Fruit fly (Drosophila melanogaster): Measurements from ENCODE around the gene mys.

Gene mys

DNA sequence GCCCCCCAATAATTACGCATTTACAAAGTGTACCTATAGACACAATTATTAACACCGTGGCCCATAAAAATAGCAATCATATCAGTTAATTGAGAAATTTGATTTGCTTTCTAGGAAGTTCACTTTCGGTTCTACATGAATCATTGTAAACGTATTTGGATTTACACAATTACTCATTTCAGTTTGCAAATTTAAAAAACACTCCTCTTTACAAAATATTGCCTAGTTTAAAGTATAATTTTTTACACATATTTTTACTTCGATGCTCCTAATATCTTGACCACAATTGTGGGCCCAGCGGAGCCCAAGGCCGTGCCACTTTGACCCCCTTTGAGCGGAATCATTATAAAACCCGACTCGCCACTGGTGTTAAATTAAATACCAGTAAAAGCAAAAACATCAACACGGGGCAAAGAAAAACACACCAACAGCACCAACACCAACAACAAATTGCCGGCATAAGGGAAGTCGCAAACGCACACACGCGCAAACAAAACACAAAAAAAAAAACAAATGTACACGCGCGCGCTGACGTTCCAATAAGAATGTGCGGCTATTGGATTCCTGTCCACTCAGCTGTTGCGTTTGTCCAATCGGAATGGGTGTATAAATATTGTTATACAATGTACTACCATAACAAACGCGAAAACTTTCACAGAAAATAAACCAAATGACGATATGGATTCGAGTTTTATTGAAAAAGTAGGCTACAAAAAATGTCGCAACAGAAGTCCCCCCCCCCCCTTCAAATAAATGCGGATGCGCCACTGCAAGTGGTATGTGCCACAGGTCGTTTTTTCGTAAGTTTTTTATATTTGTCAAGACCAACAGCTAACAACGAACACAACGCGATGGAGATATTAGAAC is 53.3 kb downstream of the mys start (continued):
- TF ChIP-seq CG18262 (tag; optimal IDR thresholded peaks at IDR 0.05) (peak; percentile 55), CG5180 (GFP tag; optimal IDR thresholded peaks at IDR 0.05) (peak; percentile 35), gem (tag; optimal IDR thresholded peaks at IDR 0.05) (peak; percentile 82), BtbVII (GFP tag; optimal IDR thresholded peaks at IDR 0.05) (peak; percentile 79), CG11247 (GFP tag; IDR thresholded peaks at IDR 0.05) (0 out of 2 replicates have a peak, but pooled peaks have one; percentile 32), CG34224 (GFP tag; IDR thresholded peaks at IDR 0.05; ENCODE audit: partially characterized antibody) (no peak), CG12236 (GFP tag; optimal IDR thresholded peaks at IDR 0.05) (no peak), so (GFP tag; IDR thresholded peaks at IDR 0.05) (peak; percentile 75), CG12219 (GFP tag; optimal IDR thresholded peaks at IDR 0.05) (peak; percentile 53), cwo (GFP tag; optimal IDR thresholded peaks at IDR 0.05) (peak; percentile 70), tx (GFP tag; optimal IDR thresholded peaks at IDR 0.05) (peak; percentile 26), Side (GFP tag; optimal IDR thresholded peaks at IDR 0.05) (peak; percentile 18), mirr (GFP tag; optimal IDR thresholded peaks at IDR 0.05) (peak; percentile 29), run (tag; optimal IDR thresholded peaks at IDR 0.05) (peak; percentile 42), HLH54F (GFP tag; optimal IDR thresholded peaks at IDR 0.05) (peak; percentile 33), lilli (GFP tag; optimal IDR thresholded peaks at IDR 0.05) (peak; percentile 46), CG17912 (GFP tag; optimal IDR thresholded peaks at IDR 0.05) (no peak), gfzf (GFP tag; optimal IDR thresholded peaks at IDR 0.05) (no peak), HLHmδ (GFP tag; optimal IDR thresholded peaks at IDR 0.05) (no peak), CG11560 (tag; IDR thresholded peaks at IDR 0.05) (no peak), wdn (GFP tag; IDR thresholded peaks at IDR 0.05) (no peak), NK7.1 (GFP tag; optimal IDR thresholded peaks at IDR 0.05) (peak; percentile 30), ase (GFP tag; IDR thresholded peaks at IDR 0.05) (no peak), PHDP (tag; optimal IDR thresholded peaks at IDR 0.05) (peak; percentile 75), Elba2 (GFP tag; optimal IDR thresholded peaks at IDR 0.05) (peak; percentile 80), eyg (GFP tag; optimal IDR thresholded peaks at IDR 0.05) (peak; percentile 7), Gug (GFP tag; IDR thresholded peaks at IDR 0.05) (no peak), Atf3 (GFP tag; optimal IDR thresholded peaks at IDR 0.05) (no peak), CG2889 (GFP tag; IDR thresholded peaks at IDR 0.05) (peak; percentile 36; the same call in 1 of the 3 replicates), nerfin-2 (GFP tag; IDR thresholded peaks at IDR 0.05; ENCODE audit: partially characterized antibody) (no peak), lola (GFP tag; optimal IDR thresholded peaks at IDR 0.05) (peak in 1 of 3 experiments; percentile 18), pita (GFP tag; optimal IDR thresholded peaks at IDR 0.05) (no peak), p53 (GFP tag; optimal IDR thresholded peaks at IDR 0.05) (no peak), nau (GFP tag; optimal IDR thresholded peaks at IDR 0.05) (peak; percentile 13), grau (tag; optimal IDR thresholded peaks at IDR 0.05) (peak; percentile 79), MESR4 (GFP tag; optimal IDR thresholded peaks at IDR 0.05) (no peak), sim (GFP tag; IDR thresholded peaks at IDR 0.05) (0 out of 2 replicates have a peak, but pooled peaks have one; percentile 23), Bdp1 (GFP tag; optimal IDR thresholded peaks at IDR 0.05) (peak; percentile 28), CG3847 (GFP tag; IDR thresholded peaks at IDR 0.05) (peak; percentile 41), CG7745 (tag; optimal IDR thresholded peaks at IDR 0.05) (no peak), CG6175 (GFP tag; IDR thresholded peaks at IDR 0.05) (no peak), Sox100B (GFP tag; optimal IDR thresholded peaks at IDR 0.05) (peak; percentile 61), Hmx (GFP tag; optimal IDR thresholded peaks at IDR 0.05) (no peak), tin (GFP tag; optimal IDR thresholded peaks at IDR 0.05) (peak; percentile 20), sens-2 (GFP tag; IDR thresholded peaks at IDR 0.05) (no peak), Dbx (GFP tag; IDR thresholded peaks at IDR 0.05) (peak; percentile 55; the same call in 1 of the 3 replicates), CG4424 (GFP tag; optimal IDR thresholded peaks at IDR 0.05) (peak; percentile 48), fd3F (GFP tag; optimal IDR thresholded peaks at IDR 0.05) (peak; percentile 52), chn (GFP tag; optimal IDR thresholded peaks at IDR 0.05) (peak; percentile 37)
